Worm (Caenorhabditis elegans) whole organism, L4 larva: ENCODE measurements around the gene B0361.3.

Experiments
- ceh-20 ChIP-seq: fragments of 200-800 bp; sonication (Bioruptor generic); IDR thresholded peaks from 2 replicates; pipeline ENCODE4 v1.3.6; 2022; ENCODE audit warnings: missing genetic modification reagents, missing genetic modification characterization, missing compliant biosample characterization
- ceh-32 ChIP-seq: sonication (generic microtip); optimal IDR thresholded peaks from 2 replicates; lab custom pipeline; 2016; ENCODE audit warnings: mild to moderate bottlenecking, missing genetic modification characterization, missing compliant biosample characterization; ENCODE audit not compliant: poor library complexity
- ces-1 ChIP-seq: fragments of 150-350 bp; sonication (generic microtip); optimal IDR thresholded peaks from 4 replicates; lab custom pipeline; 2014; ENCODE audit warnings: missing biosample characterization, missing genetic modification reagents, missing genetic modification characterization
- ctbp-1 ChIP-seq: fragments of 200-800 bp; sonication (Bioruptor generic); IDR thresholded peaks from 2 replicates; pipeline ENCODE4 v1.3.6; 2022; ENCODE audit warnings: missing genetic modification reagents, missing genetic modification characterization, missing compliant biosample characterization
- egl-27 ChIP-seq: sonication (generic microtip); optimal IDR thresholded peaks from 3 replicates; lab custom pipeline; 2017; ENCODE audit warnings: missing biosample characterization, missing genetic modification reagents, missing genetic modification characterization
- lin-1 ChIP-seq: fragments of 200-800 bp; sonication (Bioruptor generic); IDR thresholded peaks from 2 replicates; pipeline ENCODE4 v1.3.6; 2022; ENCODE audit warnings: missing genetic modification reagents, missing genetic modification characterization, missing compliant biosample characterization
- lin-39 ChIP-seq: fragments of 150-350 bp; optimal IDR thresholded peaks from 2 replicates; lab custom pipeline; 2014; ENCODE audit warnings: missing biosample characterization, missing genetic modification reagents, missing genetic modification characterization
- mdt-29 ChIP-seq: fragments of 200-800 bp; sonication (Bioruptor generic); IDR thresholded peaks from 2 replicates; pipeline ENCODE4 v1.3.6; 2022; ENCODE audit warnings: missing genetic modification reagents, missing genetic modification characterization, missing compliant biosample characterization
- nhr-11 ChIP-seq: fragments of 150-350 bp; optimal IDR thresholded peaks from 2 replicates; lab custom pipeline; 2014; ENCODE audit warnings: missing biosample characterization, missing genetic modification characterization
- nhr-25 ChIP-seq: sonication (generic microtip); optimal IDR thresholded peaks from 2 replicates; lab custom pipeline; 2017; ENCODE audit warnings: missing genetic modification characterization, mild to moderate bottlenecking, missing compliant biosample characterization, antibody characterized with exemption, moderate library complexity, borderline replicate concordance; ENCODE audit not compliant: insufficient read depth
- zag-1 ChIP-seq: fragments of 150-350 bp; optimal IDR thresholded peaks from 2 replicates; lab custom pipeline; 2014; ENCODE audit warnings: missing biosample characterization, missing genetic modification characterization

DNA sequence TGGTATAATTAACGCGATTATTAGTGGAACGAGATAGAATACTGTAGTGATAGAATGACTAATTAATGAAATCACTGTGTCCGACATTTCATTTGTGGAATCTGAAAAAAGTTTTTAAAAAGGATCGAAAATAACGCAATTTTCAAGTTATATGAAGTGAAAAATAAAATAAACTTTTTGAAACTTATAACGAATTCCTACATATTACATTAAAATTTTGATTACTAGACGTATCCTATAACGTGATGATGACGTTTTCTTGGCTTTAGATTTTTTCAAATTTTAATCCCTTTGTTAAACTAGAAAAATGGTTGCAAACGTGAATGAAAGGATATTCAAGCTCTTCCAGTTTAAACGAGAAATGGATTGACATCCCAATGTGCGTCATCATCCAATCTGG, 9.2 kb downstream of the B0361.3 start, which contains the start of gene algn-11:
- TF ChIP-seq egl-27 (tag; lab: Kevin White, UChicago) (no peak), nhr-11 (tag; lab: Kevin White, UChicago) (no peak), lin-39 (no peak), nhr-25 (tag; lab: Kevin White, UChicago) (no peak), ceh-32 (tag; lab: Kevin White, UChicago) (no peak), ces-1 (no peak), lin-1 (GFP tag; lab: Robert Waterston, UW) (no peak), ctbp-1 (GFP tag; lab: Robert Waterston, UW) (no peak), mdt-29 (no peak), zag-1 (tag; lab: Kevin White, UChicago) (no peak), ceh-20 (GFP tag; lab: Robert Waterston, UW) (no peak)
